Worm (Caenorhabditis elegans): Measurements from ENCODE around the gene pct-1.

DNA sequence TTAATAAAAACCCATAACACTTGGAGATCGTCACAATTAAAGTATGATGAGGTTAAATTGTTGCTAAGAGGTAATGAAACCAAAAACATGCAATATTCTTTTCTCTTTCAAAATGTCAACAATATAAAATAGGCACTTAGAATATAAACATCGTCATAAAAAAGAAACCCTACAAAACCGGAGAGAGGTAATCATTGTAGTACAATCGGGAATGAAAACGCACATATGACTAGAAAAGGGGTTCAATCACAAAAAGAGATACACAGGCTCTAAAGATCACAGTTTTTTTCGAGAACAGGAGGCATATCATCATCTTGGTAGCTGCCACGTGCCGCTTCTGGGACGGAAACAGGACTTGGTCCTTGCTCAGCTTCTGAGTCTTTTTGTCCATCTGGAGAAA lies 50.2 kb downstream of the pct-1 start:
- TF ChIP-seq lin-13 (GFP tag; optimal IDR thresholded peaks at IDR 0.05) (no peak), nhr-25 (tag; optimal IDR thresholded peaks at IDR 0.05; ENCODE audit: borderline replicate concordance, insufficient read depth) (no peak), fkh-10 (GFP tag; optimal IDR thresholded peaks at IDR 0.05) (no peak), dmd-8 (GFP tag; IDR thresholded peaks at IDR 0.05) (no peak), mdl-1 (tag; optimal IDR thresholded peaks at IDR 0.05) (no peak), mep-1 (tag; optimal IDR thresholded peaks at IDR 0.05) (no peak), lsy-2 (tag; optimal IDR thresholded peaks at IDR 0.05) (peak in 1 of 2 experiments; percentile 7), egl-27 (tag; optimal IDR thresholded peaks at IDR 0.05) (no peak), zfp-2 (tag; optimal IDR thresholded peaks at IDR 0.05) (no peak)

Measured in whole organism, L4 larva.